Fruit fly (Drosophila melanogaster) whole organism, wandering third instar larva: ENCODE measurements around the gene pasha.
A peak's percentile ranks its signal among the peaks of the same experiment; 100 is the strongest.

Experiments used
- CrebA ChIP-seq: fragments of 200-800 bp; sonication (Bioruptor generic); optimal IDR thresholded peaks from 2 replicates; lab custom pipeline; 2016; ENCODE audit warnings: missing biosample characterization, mild to moderate bottlenecking, missing genetic modification characterization, borderline replicate concordance
- Dif ChIP-seq: fragments of 200-275, 200-300 bp; sonication (Bioruptor generic); optimal IDR thresholded peaks from 2 replicates; lab custom pipeline; 2018; ENCODE audit warnings: missing biosample characterization, missing genetic modification characterization; ENCODE audit not compliant: partially characterized antibody
- Hnf4 ChIP-seq: fragments of 200-800 bp; sonication (Bioruptor generic); optimal IDR thresholded peaks from 2 replicates; lab custom pipeline; 2016; ENCODE audit warnings: missing biosample characterization, mild to moderate bottlenecking, missing genetic modification characterization
- Mio ChIP-seq: sonication (Bioruptor generic); optimal IDR thresholded peaks from 2 replicates; lab custom pipeline; 2016; ENCODE audit warnings: missing biosample characterization, missing genetic modification characterization
- Rel ChIP-seq, 2 experiments: fragments of 200-800 bp; sonication (Bioruptor generic) in 1 of 2; optimal IDR thresholded peaks; 2 replicates in 1 of 2; 3 replicates in 1 of 2; lab custom pipeline; 2016 to 2019; ENCODE audit warnings: mild to moderate bottlenecking in 2 of 2, missing biosample characterization in 2 of 2, missing genetic modification characterization in 2 of 2, moderate library complexity in 1 of 2
- Vsx2 ChIP-seq: fragments of 200-300, 225-300 bp; sonication (Bioruptor generic); optimal IDR thresholded peaks from 2 replicates; lab custom pipeline; 2018; ENCODE audit warnings: missing biosample characterization, missing genetic modification characterization; ENCODE audit not compliant: partially characterized antibody
- ey ChIP-seq: fragments of 200-800 bp; sonication (Bioruptor generic); optimal IDR thresholded peaks from 2 replicates; lab custom pipeline; 2016; ENCODE audit warnings: missing biosample characterization, missing genetic modification characterization
- fru ChIP-seq: fragments of 200-800 bp; sonication (Bioruptor generic); optimal IDR thresholded peaks from 3 replicates; lab custom pipeline; 2016; ENCODE audit warnings: missing biosample characterization, mild to moderate bottlenecking, missing genetic modification characterization
- h ChIP-seq: fragments of 200-800 bp; sonication (Bioruptor generic); optimal IDR thresholded peaks from 3 replicates; lab custom pipeline; 2016; ENCODE audit warnings: missing biosample characterization, mild to moderate bottlenecking, missing genetic modification characterization
- jim ChIP-seq: fragments of 175-275, 200-325 bp; sonication (Bioruptor generic); optimal IDR thresholded peaks from 2 replicates; lab custom pipeline; 2016; ENCODE audit warnings: missing biosample characterization, mild to moderate bottlenecking, missing genetic modification characterization
- tai ChIP-seq: sonication (Bioruptor generic); optimal IDR thresholded peaks from 2 replicates; lab custom pipeline; 2016; ENCODE audit warnings: missing biosample characterization, missing genetic modification characterization
- usp ChIP-seq: fragments of >200 bp; optimal IDR thresholded peaks from 2 replicates; lab custom pipeline; 2017; ENCODE audit warnings: missing biosample characterization, missing genetic modification characterization
- woc ChIP-seq: sonication (Bioruptor generic); optimal IDR thresholded peaks from 2 replicates; lab custom pipeline; 2016; ENCODE audit warnings: missing biosample characterization, mild to moderate bottlenecking, missing genetic modification characterization

- TF ChIP-seq fru (GFP tag; lab: Kevin White, UChicago), result peak; percentile 94
- TF ChIP-seq usp (GFP tag; lab: Kevin White, UChicago), result no peak
- TF ChIP-seq ey (GFP tag; lab: Kevin White, UChicago), result peak; percentile 90
- peak; percentile 56 for TF ChIP-seq woc (GFP tag; lab: Kevin White, UChicago)
- TF ChIP-seq Dif (GFP tag; lab: Kevin White, UChicago), result no peak
- no peak for TF ChIP-seq CrebA (GFP tag; lab: Kevin White, UChicago)
- TF ChIP-seq Vsx2 (GFP tag; lab: Kevin White, UChicago), result no peak
- TF ChIP-seq Mio (GFP tag; lab: Kevin White, UChicago), result peak; percentile 44
- peak; percentile 93 for TF ChIP-seq h (GFP tag; lab: Kevin White, UChicago)
- peak; percentile 66 for TF ChIP-seq Rel (GFP tag; optimal IDR thresholded peaks at IDR 0.05; lab: Kevin White, UChicago)
- peak; percentile 10 for TF ChIP-seq Rel (tag; optimal IDR thresholded peaks at IDR 0.05; lab: Kevin White, UChicago)
- TF ChIP-seq tai (GFP tag; lab: Kevin White, UChicago), result no peak
- TF ChIP-seq jim (GFP tag; lab: Kevin White, UChicago), result no peak
- TF ChIP-seq Hnf4 (GFP tag; lab: Kevin White, UChicago), result peak; percentile 83
Measured at dm6 chr3R:31592256-31592879, 25.4 kb upstream of the pasha start, which contains the start of gene CG1774.
